Fruit fly (Drosophila melanogaster) whole organism, wandering third instar larva: ENCODE results near the gene CG18530.

Experiments used
- Abd-B ChIP-seq: fragments of >200 bp; optimal IDR thresholded peaks from 2 replicates; lab custom pipeline; 2017; ENCODE audit warnings: missing biosample characterization, missing genetic modification characterization
- CG32264 ChIP-seq: fragments of 200-800 bp; sonication (Bioruptor generic); optimal IDR thresholded peaks from 2 replicates; lab custom pipeline; 2016; ENCODE audit warnings: missing biosample characterization, missing genetic modification characterization
- CG9705 ChIP-seq: fragments of 200-800 bp; sonication (Bioruptor generic); optimal IDR thresholded peaks from 2 replicates; lab custom pipeline; 2018; ENCODE audit warnings: missing biosample characterization, mild to moderate bottlenecking, missing genetic modification characterization
- CrebA ChIP-seq: fragments of 200-800 bp; sonication (Bioruptor generic); optimal IDR thresholded peaks from 2 replicates; lab custom pipeline; 2016; ENCODE audit warnings: missing biosample characterization, mild to moderate bottlenecking, missing genetic modification characterization, borderline replicate concordance
- Dfd ChIP-seq: fragments of >200 bp; optimal IDR thresholded peaks from 2 replicates; lab custom pipeline; 2017; ENCODE audit warnings: missing biosample characterization, missing genetic modification characterization
- Dif ChIP-seq: fragments of 200-275, 200-300 bp; sonication (Bioruptor generic); optimal IDR thresholded peaks from 2 replicates; lab custom pipeline; 2018; ENCODE audit warnings: missing biosample characterization, missing genetic modification characterization; ENCODE audit not compliant: partially characterized antibody
- GATAd ChIP-seq: sonication (Bioruptor generic); optimal IDR thresholded peaks from 2 replicates; lab custom pipeline; 2016; ENCODE audit warnings: missing biosample characterization, missing genetic modification characterization
- HLH106 ChIP-seq: fragments of 200-800 bp; optimal IDR thresholded peaks from 3 replicates; lab custom pipeline; 2019; ENCODE audit warnings: missing biosample characterization, mild to moderate bottlenecking, missing genetic modification characterization, moderate library complexity
- Hr78 ChIP-seq: fragments of >200 bp; optimal IDR thresholded peaks from 2 replicates; lab custom pipeline; 2017; ENCODE audit warnings: missing biosample characterization, missing genetic modification characterization
- Hr83 ChIP-seq: fragments of 200-300 bp; sonication (Bioruptor generic); optimal IDR thresholded peaks from 2 replicates; lab custom pipeline; 2016; ENCODE audit warnings: missing biosample characterization, mild to moderate bottlenecking, missing genetic modification characterization, moderate library complexity; ENCODE audit not compliant: poor library complexity, severe bottlenecking
- Jra ChIP-seq: sonication (Bioruptor generic); optimal IDR thresholded peaks from 2 replicates; lab custom pipeline; 2016; ENCODE audit warnings: missing biosample characterization, missing genetic modification characterization
- Mio ChIP-seq: sonication (Bioruptor generic); optimal IDR thresholded peaks from 2 replicates; lab custom pipeline; 2016; ENCODE audit warnings: missing biosample characterization, missing genetic modification characterization
- Myc ChIP-seq: fragments of >200 bp; optimal IDR thresholded peaks from 2 replicates; lab custom pipeline; 2017
- N ChIP-seq: fragments of >200 bp; optimal IDR thresholded peaks from 2 replicates; lab custom pipeline; 2018; ENCODE audit warnings: missing biosample characterization, missing external identifiers, missing genetic modification characterization
- OdsH ChIP-seq: fragments of 200-800 bp; sonication (Bioruptor generic); optimal IDR thresholded peaks from 2 replicates; lab custom pipeline; 2016; ENCODE audit warnings: missing biosample characterization, mild to moderate bottlenecking, missing genetic modification characterization
- Rel ChIP-seq, 2 experiments: fragments of 200-800 bp; sonication (Bioruptor generic) in 1 of 2; optimal IDR thresholded peaks; 2 replicates in 1 of 2; 3 replicates in 1 of 2; lab custom pipeline; 2016 to 2019; ENCODE audit warnings: mild to moderate bottlenecking in 2 of 2, missing biosample characterization in 2 of 2, missing genetic modification characterization in 2 of 2, moderate library complexity in 1 of 2
- Sp1 ChIP-seq: fragments of 200-800 bp; sonication (Bioruptor generic); optimal IDR thresholded peaks from 3 replicates; lab custom pipeline; 2019; ENCODE audit warnings: missing biosample characterization, mild to moderate bottlenecking, missing genetic modification characterization, moderate library complexity
- Vsx2 ChIP-seq: fragments of 200-300, 225-300 bp; sonication (Bioruptor generic); optimal IDR thresholded peaks from 2 replicates; lab custom pipeline; 2018; ENCODE audit warnings: missing biosample characterization, missing genetic modification characterization; ENCODE audit not compliant: partially characterized antibody
- br ChIP-seq: fragments of 200-800 bp; sonication (Bioruptor generic); optimal IDR thresholded peaks from 2 replicates; lab custom pipeline; 2016; ENCODE audit warnings: missing biosample characterization, missing genetic modification characterization
- dl ChIP-seq, 2 experiments: fragments of 175-275, 200-275 bp in 1 of 2; fragments of 200-275 bp in 1 of 2; sonication (Bioruptor generic); optimal IDR thresholded peaks; lab custom pipeline; 2018; ENCODE audit warnings: mild to moderate bottlenecking in 2 of 2, missing biosample characterization in 2 of 2, missing genetic modification characterization in 2 of 2, moderate library complexity in 2 of 2; ENCODE audit not compliant: partially characterized antibody in 2 of 2, insufficient read depth in 1 of 2
- dmrt93B ChIP-seq: fragments of 200-800 bp; sonication (Bioruptor generic); optimal IDR thresholded peaks from 2 replicates; lab custom pipeline; 2018; ENCODE audit warnings: missing biosample characterization, mild to moderate bottlenecking, missing genetic modification characterization
- dsf ChIP-seq: sonication (Bioruptor generic); optimal IDR thresholded peaks from 2 replicates; lab custom pipeline; 2016; ENCODE audit warnings: missing biosample characterization, missing genetic modification characterization, borderline replicate concordance
- ey ChIP-seq: fragments of 200-800 bp; sonication (Bioruptor generic); optimal IDR thresholded peaks from 2 replicates; lab custom pipeline; 2016; ENCODE audit warnings: missing biosample characterization, missing genetic modification characterization
- foxo ChIP-seq, 2 experiments: fragments of 200-800 bp; sonication (Bioruptor generic); optimal IDR thresholded peaks; 2 replicates in 1 of 2; 3 replicates in 1 of 2; lab custom pipeline; 2016 to 2017; ENCODE audit warnings: missing biosample characterization in 2 of 2, missing genetic modification characterization in 2 of 2
- fru ChIP-seq: fragments of 200-800 bp; sonication (Bioruptor generic); optimal IDR thresholded peaks from 3 replicates; lab custom pipeline; 2016; ENCODE audit warnings: missing biosample characterization, mild to moderate bottlenecking, missing genetic modification characterization
- h ChIP-seq: fragments of 200-800 bp; sonication (Bioruptor generic); optimal IDR thresholded peaks from 3 replicates; lab custom pipeline; 2016; ENCODE audit warnings: missing biosample characterization, mild to moderate bottlenecking, missing genetic modification characterization
- jim ChIP-seq: fragments of 175-275, 200-325 bp; sonication (Bioruptor generic); optimal IDR thresholded peaks from 2 replicates; lab custom pipeline; 2016; ENCODE audit warnings: missing biosample characterization, mild to moderate bottlenecking, missing genetic modification characterization
- pan ChIP-seq: fragments of >200 bp; optimal IDR thresholded peaks from 2 replicates; lab custom pipeline; 2017
- rgr ChIP-seq: fragments of 200-800 bp; sonication (Bioruptor generic); optimal IDR thresholded peaks from 3 replicates; lab custom pipeline; 2016; ENCODE audit warnings: missing biosample characterization, mild to moderate bottlenecking, missing genetic modification characterization
- sage ChIP-seq: fragments of 200-800 bp; sonication (Bioruptor generic); optimal IDR thresholded peaks from 2 replicates; lab custom pipeline; 2016; ENCODE audit warnings: missing biosample characterization, mild to moderate bottlenecking, missing genetic modification characterization
- sv ChIP-seq: fragments of 200-800 bp; sonication (Bioruptor generic); optimal IDR thresholded peaks from 3 replicates; lab custom pipeline; 2016; ENCODE audit warnings: missing biosample characterization, missing genetic modification characterization
- usp ChIP-seq: fragments of >200 bp; optimal IDR thresholded peaks from 2 replicates; lab custom pipeline; 2017; ENCODE audit warnings: missing biosample characterization, missing genetic modification characterization
- woc ChIP-seq: sonication (Bioruptor generic); optimal IDR thresholded peaks from 2 replicates; lab custom pipeline; 2016; ENCODE audit warnings: missing biosample characterization, mild to moderate bottlenecking, missing genetic modification characterization

CG18530 gene

dm6 chr3R:12636240-12636639, 3.1 kb downstream of the CG18530 start, which contains the start of gene CG11600:
Gene CG11600 (plus strand): TSS chr3R:12636540.
- TF ChIP-seq Dfd: no peak
- no peak for TF ChIP-seq dmrt93B (GFP tag; lab: Kevin White, UChicago)
- no peak for TF ChIP-seq Jra (GFP tag; lab: Kevin White, UChicago)
- TF ChIP-seq OdsH (GFP tag; lab: Kevin White, UChicago): no peak
- no peak for TF ChIP-seq Vsx2 (GFP tag; lab: Kevin White, UChicago)
- TF ChIP-seq br (GFP tag; lab: Kevin White, UChicago): no peak
- no peak for TF ChIP-seq h
- no peak for TF ChIP-seq HLH106
- no peak for TF ChIP-seq N (GFP tag; lab: Kevin White, UChicago)
- TF ChIP-seq Dif (GFP tag; lab: Kevin White, UChicago): no peak
- no peak for TF ChIP-seq Hr83 (GFP tag; lab: Kevin White, UChicago)
- TF ChIP-seq sv: no peak
- no peak for TF ChIP-seq sage (GFP tag; lab: Kevin White, UChicago)
- TF ChIP-seq usp (GFP tag; lab: Kevin White, UChicago): no peak
- no peak for TF ChIP-seq rgr (GFP tag; lab: Kevin White, UChicago)
- no peak for TF ChIP-seq fru (GFP tag; lab: Kevin White, UChicago)

- TF ChIP-seq br (GFP tag; lab: Kevin White, UChicago) (no peak), Jra (GFP tag; lab: Kevin White, UChicago) (no peak), CG9705 (no peak), CrebA (no peak), foxo (GFP tag; optimal IDR thresholded peaks at IDR 0.05; lab: Kevin White, UChicago) (no peak), Abd-B (GFP tag; lab: Kevin White, UChicago) (no peak), Sp1 (GFP tag; lab: Kevin White, UChicago) (no peak), Mio (GFP tag; lab: Kevin White, UChicago) (no peak), pan (lab: Kevin White, UChicago) (no peak), h (no peak), Myc (lab: Kevin White, UChicago) (no peak), rgr (GFP tag; lab: Kevin White, UChicago) (no peak), CG32264 (GFP tag; lab: Kevin White, UChicago) (no peak), woc (GFP tag; lab: Kevin White, UChicago) (no peak), Vsx2 (GFP tag; lab: Kevin White, UChicago) (no peak), fru (GFP tag; lab: Kevin White, UChicago) (no peak), OdsH (GFP tag; lab: Kevin White, UChicago) (no peak), Hr78 (no peak), Dfd (no peak)
- TF ChIP-seq, all 38 proteins: peak for 0
These were observed 4.9 kb downstream of the CG18530 start, which contains the start of gene CG11608 for dm6 chr3R:12637961-12638531. Gene CG11608 (plus strand): TSS chr3R:12638481.

dm6 chr3R:12641620-12642019, 8.5 kb downstream of the CG18530 start:
- TF ChIP-seq fru (GFP tag; lab: Kevin White, UChicago) (no peak), dmrt93B (GFP tag; lab: Kevin White, UChicago) (no peak), dl (GFP tag; optimal IDR thresholded peaks at IDR 0.05; lab: Kevin White, UChicago; ENCODE audit: insufficient read depth in 1 of 2, partially characterized antibody in 2 of 2) (no peak), GATAd (GFP tag; lab: Kevin White, UChicago) (no peak), Abd-B (GFP tag; lab: Kevin White, UChicago) (no peak), jim (GFP tag; lab: Kevin White, UChicago) (no peak), ey (no peak), Dfd (no peak), h (no peak), Hr83 (GFP tag; lab: Kevin White, UChicago) (no peak), Myc (lab: Kevin White, UChicago) (no peak)

dm6 chr3R:12642051-12642532, 8.9 kb downstream of the CG18530 start, which contains the start of gene CG6753:
Gene CG6753 (minus strand): TSS chr3R:12642482.
- TF ChIP-seq dsf (GFP tag; lab: Kevin White, UChicago) (no peak), Dif (GFP tag; lab: Kevin White, UChicago) (no peak), Myc (lab: Kevin White, UChicago) (no peak), CrebA (no peak), Rel (GFP tag; optimal IDR thresholded peaks at IDR 0.05; lab: Kevin White, UChicago) (no peak), Rel (tag; optimal IDR thresholded peaks at IDR 0.05; lab: Kevin White, UChicago) (no peak), Abd-B (GFP tag; lab: Kevin White, UChicago) (no peak), N (GFP tag; lab: Kevin White, UChicago) (no peak), CG32264 (GFP tag; lab: Kevin White, UChicago) (no peak)
